Fruit fly (Drosophila melanogaster) whole organism, embryonic: ENCODE data around the gene Atg5.

Experiments used
- B-H1 ChIP-seq: fragments of 200-800 bp; sonication (Bioruptor generic); IDR thresholded peaks from 3 replicates; pipeline ENCODE4 v1.3.6; 2022; ENCODE audit warnings: missing biosample characterization, missing genetic modification characterization
- Bgb ChIP-seq: fragments of 200-800 bp; sonication (Bioruptor generic); IDR thresholded peaks from 2 replicates; pipeline ENCODE4 v1.3.6; 2022; ENCODE audit warnings: missing biosample characterization, missing genetic modification characterization; ENCODE audit not compliant: partially characterized antibody
- CG11504 ChIP-seq: fragments of 200-800 bp; sonication (Bioruptor generic); optimal IDR thresholded peaks from 3 replicates; lab custom pipeline; 2019; ENCODE audit warnings: missing biosample characterization, mild to moderate bottlenecking, missing genetic modification characterization, moderate library complexity
- CG11696 ChIP-seq: fragments of 200-800 bp; sonication (Bioruptor generic); IDR thresholded peaks from 2 replicates; pipeline ENCODE4 v1.3.6; 2022; ENCODE audit warnings: missing biosample characterization, missing genetic modification characterization
- CG12219 ChIP-seq: fragments of 200-800 bp; sonication (Bioruptor generic); optimal IDR thresholded peaks from 3 replicates; lab custom pipeline; 2018; ENCODE audit warnings: missing biosample characterization, mild to moderate bottlenecking, missing genetic modification characterization
- CG13287 ChIP-seq: fragments of 200-800 bp; sonication (Bioruptor generic); IDR thresholded peaks from 2 replicates; pipeline ENCODE4 v1.3.6; 2022; ENCODE audit warnings: missing biosample characterization, missing genetic modification characterization; ENCODE audit not compliant: partially characterized antibody
- CG13775 ChIP-seq: fragments of 200-800 bp; sonication (Bioruptor generic); optimal IDR thresholded peaks from 3 replicates; lab custom pipeline; 2017; ENCODE audit warnings: missing biosample characterization, mild to moderate bottlenecking, missing genetic modification characterization
- CG13894 ChIP-seq: fragments of 200-800 bp; sonication (Bioruptor generic); optimal IDR thresholded peaks from 3 replicates; lab custom pipeline; 2018; ENCODE audit warnings: missing biosample characterization, mild to moderate bottlenecking, missing genetic modification characterization, moderate library complexity
- CG14860 ChIP-seq: fragments of 200-800 bp; sonication (Bioruptor generic); IDR thresholded peaks from 3 replicates; pipeline ENCODE4 v1.3.6; 2022; ENCODE audit warnings: missing biosample characterization, missing genetic modification characterization; ENCODE audit not compliant: partially characterized antibody
- CG15514 ChIP-seq: fragments of 200-800 bp; sonication (Bioruptor generic); optimal IDR thresholded peaks from 3 replicates; lab custom pipeline; 2017; ENCODE audit warnings: missing biosample characterization, missing genetic modification characterization, mild to moderate bottlenecking, moderate library complexity, missing genetic modification reagents
- CG42726 ChIP-seq: fragments of 200-800 bp; sonication (Bioruptor generic); IDR thresholded peaks from 2 replicates; pipeline ENCODE4 v1.3.6; 2022; ENCODE audit warnings: missing biosample characterization, missing genetic modification characterization; ENCODE audit not compliant: partially characterized antibody
- CG4617 ChIP-seq: fragments of 200-800 bp; sonication (Bioruptor generic); optimal IDR thresholded peaks from 3 replicates; lab custom pipeline; 2016; ENCODE audit warnings: missing biosample characterization, missing genetic modification characterization, borderline replicate concordance
- CG4854 ChIP-seq: fragments of 200-800 bp; sonication (Bioruptor generic); optimal IDR thresholded peaks from 2 replicates; lab custom pipeline; 2016; ENCODE audit warnings: missing biosample characterization, missing genetic modification characterization, inconsistent platforms
- CG8924 ChIP-seq: fragments of 200-800 bp; optimal IDR thresholded peaks from 3 replicates; lab custom pipeline; 2019; ENCODE audit warnings: missing biosample characterization, mild to moderate bottlenecking, missing genetic modification characterization, moderate library complexity
- CG9797 ChIP-seq: fragments of 200-800 bp; sonication (Bioruptor generic); optimal IDR thresholded peaks from 3 replicates; lab custom pipeline; 2018; ENCODE audit warnings: missing biosample characterization, mild to moderate bottlenecking, missing genetic modification characterization
- CHES-1-like ChIP-seq: fragments of 200-800 bp; sonication (Bioruptor generic); optimal IDR thresholded peaks from 2 replicates; lab custom pipeline; 2016; ENCODE audit warnings: missing biosample characterization, missing genetic modification characterization
- Dll ChIP-seq: fragments of 200-800 bp; sonication (Bioruptor generic); IDR thresholded peaks from 4 replicates; pipeline ENCODE4 v1.3.6; 2022; ENCODE audit warnings: missing biosample characterization, missing genetic modification characterization; ENCODE audit not compliant: partially characterized antibody
- Doc2 ChIP-seq: fragments of 200-800 bp; sonication (Bioruptor generic); IDR thresholded peaks from 2 replicates; pipeline ENCODE4 v1.3.6; 2022; ENCODE audit warnings: missing biosample characterization, missing genetic modification characterization
- Ets97D ChIP-seq: fragments of 200-800 bp; sonication (Bioruptor generic); optimal IDR thresholded peaks from 3 replicates; lab custom pipeline; 2016; ENCODE audit warnings: missing biosample characterization, missing genetic modification characterization
- Fer1 ChIP-seq: fragments of 200-800 bp; sonication (Bioruptor generic); optimal IDR thresholded peaks from 2 replicates; lab custom pipeline; 2017; ENCODE audit warnings: missing biosample characterization, mild to moderate bottlenecking, missing genetic modification characterization
- HLH4C ChIP-seq: fragments of 200-800 bp; sonication (Bioruptor generic); IDR thresholded peaks from 3 replicates; pipeline ENCODE4 v1.3.6; 2022; ENCODE audit warnings: missing biosample characterization, missing genetic modification characterization; ENCODE audit not compliant: partially characterized antibody
- HmgD ChIP-seq: fragments of 200-800 bp; sonication (Bioruptor generic); optimal IDR thresholded peaks from 3 replicates; lab custom pipeline; 2016; ENCODE audit warnings: missing biosample characterization, missing genetic modification characterization
- Hmr ChIP-seq: fragments of 200-800 bp; sonication (Bioruptor generic); optimal IDR thresholded peaks from 3 replicates; lab custom pipeline; 2017; ENCODE audit warnings: mild to moderate bottlenecking, missing biosample characterization, missing genetic modification reagents, missing genetic modification characterization
- MBD-R2 ChIP-seq: fragments of 200-800 bp; sonication (Bioruptor generic); IDR thresholded peaks from 2 replicates; pipeline ENCODE4 v1.3.6; 2022; ENCODE audit warnings: missing biosample characterization, missing genetic modification characterization
- MESR4 ChIP-seq: fragments of 200-800 bp; sonication (Bioruptor generic); optimal IDR thresholded peaks from 2 replicates; lab custom pipeline; 2018; ENCODE audit warnings: missing biosample characterization, mild to moderate bottlenecking, missing genetic modification characterization, moderate library complexity
- NfI ChIP-seq: fragments of 200-800 bp; sonication (Bioruptor generic); optimal IDR thresholded peaks from 3 replicates; lab custom pipeline; 2018; ENCODE audit warnings: missing biosample characterization, mild to moderate bottlenecking, missing genetic modification characterization, moderate library complexity
- Pdp1 ChIP-seq, 2 experiments: fragments of 200-800 bp; sonication (Bioruptor generic); optimal IDR thresholded peaks; 3 replicates each; lab custom pipeline; 2016; ENCODE audit warnings: missing biosample characterization in 2 of 2, missing genetic modification characterization in 2 of 2, mild to moderate bottlenecking in 1 of 2, moderate library complexity in 1 of 2
- Sry-δ ChIP-seq: fragments of 200-800 bp; sonication (Bioruptor generic); optimal IDR thresholded peaks from 2 replicates; lab custom pipeline; 2016; ENCODE audit warnings: missing biosample characterization, missing genetic modification characterization
- abd-A ChIP-seq: fragments of 200-800 bp; sonication (Bioruptor generic); optimal IDR thresholded peaks from 3 replicates; lab custom pipeline; 2019; ENCODE audit warnings: missing biosample characterization, mild to moderate bottlenecking, missing genetic modification characterization, moderate library complexity
- ato ChIP-seq: fragments of 200-800 bp; sonication (Bioruptor generic); IDR thresholded peaks from 2 replicates; pipeline ENCODE4 v1.3.6; 2022; ENCODE audit warnings: missing biosample characterization, missing genetic modification characterization; ENCODE audit not compliant: partially characterized antibody
- bbx ChIP-seq: fragments of 200-800 bp; sonication (Bioruptor generic); IDR thresholded peaks from 2 replicates; pipeline ENCODE4 v1.3.6; 2022; ENCODE audit warnings: missing biosample characterization, missing genetic modification characterization; ENCODE audit not compliant: partially characterized antibody
- bcd ChIP-seq: fragments of 200-800 bp; sonication (Bioruptor generic); optimal IDR thresholded peaks from 2 replicates; lab custom pipeline; 2017; ENCODE audit warnings: missing biosample characterization, mild to moderate bottlenecking, missing genetic modification characterization
- cg ChIP-seq: fragments of 200-800 bp; sonication (Bioruptor generic); optimal IDR thresholded peaks from 3 replicates; lab custom pipeline; 2019; ENCODE audit warnings: missing biosample characterization, mild to moderate bottlenecking, missing genetic modification characterization, moderate library complexity
- chinmo ChIP-seq: fragments of 200-800 bp; sonication (Bioruptor generic); IDR thresholded peaks from 4 replicates; pipeline ENCODE4 v1.3.6; 2022; ENCODE audit warnings: missing biosample characterization, missing genetic modification characterization; ENCODE audit not compliant: partially characterized antibody
- dm ChIP-seq: fragments of 200-800 bp; sonication (Bioruptor generic); optimal IDR thresholded peaks from 3 replicates; lab custom pipeline; 2016; ENCODE audit warnings: missing biosample characterization, missing genetic modification characterization
- inv ChIP-seq: fragments of 200-800 bp; sonication (Bioruptor generic); IDR thresholded peaks from 2 replicates; pipeline ENCODE4 v1.3.6; 2022; ENCODE audit warnings: missing biosample characterization, missing genetic modification characterization; ENCODE audit not compliant: partially characterized antibody
- knrl ChIP-seq: fragments of 200-800 bp; sonication (Bioruptor generic); IDR thresholded peaks from 3 replicates; pipeline ENCODE4 v1.3.6; 2022; ENCODE audit warnings: missing biosample characterization, missing genetic modification characterization; ENCODE audit not compliant: partially characterized antibody
- lilli ChIP-seq: fragments of 200-800 bp; sonication (Bioruptor generic); optimal IDR thresholded peaks from 3 replicates; lab custom pipeline; 2016; ENCODE audit warnings: missing biosample characterization, missing genetic modification characterization
- oc ChIP-seq: fragments of 200-800 bp; sonication (Bioruptor generic); optimal IDR thresholded peaks from 2 replicates; lab custom pipeline; 2018; ENCODE audit warnings: missing biosample characterization, mild to moderate bottlenecking, missing genetic modification characterization, moderate library complexity
- row ChIP-seq: fragments of 200-800 bp; sonication (Bioruptor generic); IDR thresholded peaks from 3 replicates; pipeline ENCODE4 v1.3.6; 2022; ENCODE audit warnings: missing biosample characterization, missing genetic modification characterization
- sd ChIP-seq: fragments of 200-800 bp; sonication (Bioruptor generic); optimal IDR thresholded peaks from 3 replicates; lab custom pipeline; 2018; ENCODE audit warnings: missing biosample characterization, mild to moderate bottlenecking, missing genetic modification characterization, moderate library complexity
- sens ChIP-seq: fragments of 200-800 bp; sonication (Bioruptor generic); peaks from one replicate; lab custom pipeline; 2016; ENCODE audit warnings: missing biosample characterization, missing genetic modification characterization
- slp2 ChIP-seq: fragments of 200-800 bp; sonication (Bioruptor generic); optimal IDR thresholded peaks from 2 replicates; lab custom pipeline; 2016; ENCODE audit warnings: missing biosample characterization, missing genetic modification characterization
- trem ChIP-seq: fragments of 200-800 bp; optimal IDR thresholded peaks from 3 replicates; lab custom pipeline; 2019; ENCODE audit warnings: missing biosample characterization, mild to moderate bottlenecking, missing genetic modification characterization, moderate library complexity
- tx ChIP-seq: fragments of 200-800 bp; sonication (Bioruptor generic); optimal IDR thresholded peaks from 2 replicates; lab custom pipeline; 2016; ENCODE audit warnings: missing biosample characterization, missing genetic modification characterization
- vvl ChIP-seq: fragments of 200-800 bp; sonication (Bioruptor generic); IDR thresholded peaks from 2 replicates; pipeline ENCODE4 v1.3.6; 2022; ENCODE audit warnings: missing biosample characterization, missing genetic modification characterization
- zen2 ChIP-seq: fragments of 200-800 bp; sonication (Bioruptor generic); IDR thresholded peaks from 3 replicates; pipeline ENCODE4 v1.3.6; 2022; ENCODE audit warnings: missing biosample characterization, missing genetic modification characterization; ENCODE audit not compliant: partially characterized antibody

The Atg5 gene

dm6 chrX:7290811-7291515 lies 32.6 kb downstream of the Atg5 start, which contains the start of gene unc-119:
unc-119 (minus strand) TSS chrX:7291298.
- TF ChIP-seq Ets97D (GFP tag; lab: Kevin White, UChicago) (peak; percentile 84), CG14860 (0 out of 3 replicates have a peak, but pooled peaks have one; percentile 36), Bgb (GFP tag; lab: Robert Waterston, UW) (peak; percentile 83), cg (GFP tag; lab: Kevin White, UChicago) (peak; percentile 74), sens (GFP tag; lab: Kevin White, UChicago) (peak; percentile 51), dm (GFP tag; lab: Kevin White, UChicago) (peak; percentile 7), row (GFP tag; lab: Robert Waterston, UW) (0 out of 3 replicates have a peak, but pooled peaks have one; percentile 23), CG4854 (no peak), Doc2 (GFP tag; lab: Robert Waterston, UW) (no peak), B-H1 (no peak), sd (tag; lab: Kevin White, UChicago) (peak; percentile 19), Dll (GFP tag; lab: Robert Waterston, UW) (peak; percentile 76), ato (GFP tag; lab: Robert Waterston, UW) (peak; percentile 52; the same call in 1 of the 2 replicates), oc (tag; lab: Kevin White, UChicago) (peak; percentile 9), vvl (GFP tag; lab: Robert Waterston, UW) (0 out of 2 replicates have a peak, but pooled peaks have one; percentile 21), abd-A (tag; lab: Kevin White, UChicago) (peak; percentile 29), CHES-1-like (GFP tag; lab: Kevin White, UChicago) (peak; percentile 14), bcd (GFP tag; lab: Kevin White, UChicago) (no peak), CG11504 (tag; lab: Kevin White, UChicago) (peak; percentile 21), CG4617 (peak; percentile 77), CG13287 (GFP tag; lab: Robert Waterston, UW) (peak; percentile 82), Sry-δ (GFP tag; lab: Kevin White, UChicago) (peak; percentile 76), inv (GFP tag; lab: Robert Waterston, UW) (peak; percentile 63), CG11696 (GFP tag; lab: Robert Waterston, UW) (no peak), lilli (GFP tag; lab: Kevin White, UChicago) (peak; percentile 11), MBD-R2 (GFP tag; lab: Robert Waterston, UW) (peak; percentile 46), CG9797 (GFP tag; lab: Kevin White, UChicago) (peak; percentile 87), CG42726 (GFP tag; lab: Robert Waterston, UW) (peak; percentile 61; the same call in 1 of the 2 replicates), MESR4 (GFP tag; lab: Kevin White, UChicago) (peak; percentile 54), NfI (peak; percentile 7), tx (GFP tag; lab: Kevin White, UChicago) (no peak), Pdp1 (GFP tag; optimal IDR thresholded peaks at IDR 0.05; lab: Kevin White, UChicago) (peak in 1 of 2 experiments; percentile 80), Fer1 (peak; percentile 15), CG8924 (peak; percentile 40), HmgD (GFP tag; lab: Kevin White, UChicago) (peak; percentile 47), HLH4C (peak; percentile 63; the same call in 2 of the 3 replicates), knrl (GFP tag; lab: Robert Waterston, UW) (peak; percentile 78), CG13894 (peak; percentile 55), trem (tag; lab: Kevin White, UChicago) (peak; percentile 59), CG12219 (GFP tag; lab: Kevin White, UChicago) (no peak), CG13775 (GFP tag; lab: Kevin White, UChicago) (no peak), chinmo (0 out of 4 replicates have a peak, but pooled peaks have one; percentile 61), bbx (GFP tag; lab: Robert Waterston, UW) (peak; percentile 77), Hmr (GFP tag; lab: Kevin White, UChicago) (peak; percentile 56), zen2 (GFP tag; lab: Robert Waterston, UW) (no peak; the same call in 2 of the 3 replicates), slp2 (GFP tag; lab: Kevin White, UChicago) (no peak), CG15514 (peak; percentile 52)
